Worm (Caenorhabditis elegans): Measurements from ENCODE around the gene thoc-2.

ce11 chrIII:6360114-6360513 is 7.7 kb upstream of the thoc-2 start:
- TF ChIP-seq ceh-58 (GFP tag; IDR thresholded peaks at IDR 0.05) = no peak
- no peak for TF ChIP-seq cebp-2 (GFP tag; IDR thresholded peaks at IDR 0.05)
- TF ChIP-seq pha-4 (tag; optimal IDR thresholded peaks at IDR 0.05) = no peak
- no peak for TF ChIP-seq nhr-27 (tag; optimal IDR thresholded peaks at IDR 0.05)
- no peak for TF ChIP-seq unc-62 (GFP tag; optimal IDR thresholded peaks at IDR 0.05)
- TF ChIP-seq F49E8.2 (tag; optimal IDR thresholded peaks at IDR 0.05; ENCODE audit: insufficient read depth) = no peak
- TF ChIP-seq nhr-120 (GFP tag; IDR thresholded peaks at IDR 0.05) = no peak
- no peak for TF ChIP-seq ama-1 (optimal IDR thresholded peaks at IDR 0.05)
- TF ChIP-seq ama-1 (GFP tag; optimal IDR thresholded peaks at IDR 0.05) = no peak
- TF ChIP-seq Y67H2A.10 (GFP tag; conservative IDR thresholded peaks at IDR 0.05) = no peak
- TF ChIP-seq C06A6.2 (GFP tag; conservative IDR thresholded peaks at IDR 0.05) = no peak
- TF ChIP-seq lin-54 (GFP tag; optimal IDR thresholded peaks at IDR 0.05) = no peak
- no peak for TF ChIP-seq F39B2.1 (GFP tag; IDR thresholded peaks at IDR 0.05)

All from whole organism, young adult.